Fruit fly (Drosophila melanogaster) whole organism, embryonic: ENCODE measurements around the gene Pif1.

Experiments
- Aef1 ChIP-seq: fragments of 200-800 bp; sonication (Bioruptor generic); IDR thresholded peaks from 3 replicates; pipeline ENCODE4 v1.3.6; 2022; ENCODE audit warnings: missing biosample characterization, missing genetic modification characterization
- Antp ChIP-seq: fragments of 200-800 bp; sonication (Bioruptor generic); optimal IDR thresholded peaks from 3 replicates; lab custom pipeline; 2016; ENCODE audit warnings: missing biosample characterization, missing genetic modification characterization
- CG11456 ChIP-seq: fragments of 200-800 bp; sonication (Bioruptor generic); IDR thresholded peaks from 3 replicates; pipeline ENCODE4 v1.3.6; 2022; ENCODE audit warnings: missing biosample characterization, missing genetic modification characterization
- CG11504 ChIP-seq: fragments of 200-800 bp; sonication (Bioruptor generic); optimal IDR thresholded peaks from 3 replicates; lab custom pipeline; 2019; ENCODE audit warnings: missing biosample characterization, mild to moderate bottlenecking, missing genetic modification characterization, moderate library complexity
- CG11695 ChIP-seq: fragments of 200-800 bp; sonication (Bioruptor generic); IDR thresholded peaks from 3 replicates; pipeline ENCODE4 v1.3.6; 2022; ENCODE audit warnings: missing biosample characterization, missing genetic modification characterization
- CG11696 ChIP-seq: fragments of 200-800 bp; sonication (Bioruptor generic); IDR thresholded peaks from 2 replicates; pipeline ENCODE4 v1.3.6; 2022; ENCODE audit warnings: missing biosample characterization, missing genetic modification characterization
- CG12104 ChIP-seq: fragments of 200-800 bp; sonication (Bioruptor generic); optimal IDR thresholded peaks from 3 replicates; lab custom pipeline; 2016; ENCODE audit warnings: missing biosample characterization, missing genetic modification characterization
- CG12391 ChIP-seq: fragments of 200-800 bp; sonication (Bioruptor generic); optimal IDR thresholded peaks from 3 replicates; lab custom pipeline; 2018; ENCODE audit warnings: missing biosample characterization, mild to moderate bottlenecking, missing genetic modification characterization, moderate library complexity
- CG16813 ChIP-seq: fragments of 200-800 bp; sonication (Bioruptor generic); IDR thresholded peaks from 3 replicates; pipeline ENCODE4 v1.3.6; 2022; ENCODE audit warnings: missing biosample characterization, missing genetic modification characterization; ENCODE audit not compliant: partially characterized antibody
- CG18764 ChIP-seq: fragments of 200-800 bp; sonication (Bioruptor generic); optimal IDR thresholded peaks from 3 replicates; lab custom pipeline; 2016; ENCODE audit warnings: missing biosample characterization, missing genetic modification characterization
- CG32532 ChIP-seq: fragments of 200-800 bp; sonication (Bioruptor generic); IDR thresholded peaks from 2 replicates; pipeline ENCODE4 v1.3.6; 2022; ENCODE audit warnings: missing biosample characterization, missing genetic modification characterization
- CG3407 ChIP-seq: fragments of 200-800 bp; sonication (Bioruptor generic); optimal IDR thresholded peaks from 2 replicates; lab custom pipeline; 2018; ENCODE audit warnings: missing biosample characterization, mild to moderate bottlenecking, missing genetic modification characterization
- CG6272 ChIP-seq: fragments of 200-800 bp; sonication (Bioruptor generic); IDR thresholded peaks from 2 replicates; pipeline ENCODE4 v1.3.6; 2022; ENCODE audit warnings: missing biosample characterization, missing genetic modification characterization
- CG6854 ChIP-seq: fragments of 200-800 bp; sonication (Bioruptor generic); optimal IDR thresholded peaks from 3 replicates; lab custom pipeline; 2017; ENCODE audit warnings: missing biosample characterization, mild to moderate bottlenecking, missing genetic modification characterization
- CHES-1-like ChIP-seq: fragments of 200-800 bp; sonication (Bioruptor generic); optimal IDR thresholded peaks from 2 replicates; lab custom pipeline; 2016; ENCODE audit warnings: missing biosample characterization, missing genetic modification characterization
- CTCF ChIP-seq: fragments of 200-800 bp; sonication (Bioruptor generic); optimal IDR thresholded peaks from 2 replicates; lab custom pipeline; 2017; ENCODE audit warnings: missing biosample characterization, mild to moderate bottlenecking, missing genetic modification characterization, moderate library complexity
- CrebB ChIP-seq: fragments of 200-800 bp; sonication (Bioruptor generic); optimal IDR thresholded peaks from 3 replicates; lab custom pipeline; 2018; ENCODE audit warnings: missing biosample characterization, mild to moderate bottlenecking, missing genetic modification characterization
- Dbx ChIP-seq: fragments of 200-800 bp; sonication (Bioruptor generic); IDR thresholded peaks from 3 replicates; pipeline ENCODE4 v1.3.6; 2022; ENCODE audit warnings: missing biosample characterization, missing genetic modification characterization
- Drgx ChIP-seq: fragments of 200-800 bp; sonication (Bioruptor generic); IDR thresholded peaks from 2 replicates; pipeline ENCODE4 v1.3.6; 2022; ENCODE audit warnings: missing biosample characterization, missing genetic modification characterization
- E2f2 ChIP-seq: fragments of 200-800 bp; sonication (Bioruptor generic); IDR thresholded peaks from 2 replicates; pipeline ENCODE4 v1.3.6; 2022; ENCODE audit warnings: missing biosample characterization, missing genetic modification characterization
- Ets97D ChIP-seq: fragments of 200-800 bp; sonication (Bioruptor generic); optimal IDR thresholded peaks from 3 replicates; lab custom pipeline; 2016; ENCODE audit warnings: missing biosample characterization, missing genetic modification characterization
- Med ChIP-seq: fragments of 200-800 bp; sonication (Bioruptor generic); peaks from one replicate; lab custom pipeline; 2016; ENCODE audit warnings: missing biosample characterization, missing genetic modification characterization, mild to moderate bottlenecking, inconsistent platforms, moderate library complexity
- Myb ChIP-seq: fragments of 200-800 bp; sonication (Bioruptor generic); optimal IDR thresholded peaks from 2 replicates; lab custom pipeline; 2016; ENCODE audit warnings: missing biosample characterization, missing genetic modification characterization
- Nf-YA ChIP-seq: fragments of 200-800 bp; sonication (Bioruptor generic); IDR thresholded peaks from 2 replicates; pipeline ENCODE4 v1.3.6; 2022; ENCODE audit warnings: missing biosample characterization, missing genetic modification characterization
- NfI ChIP-seq: fragments of 200-800 bp; sonication (Bioruptor generic); optimal IDR thresholded peaks from 3 replicates; lab custom pipeline; 2018; ENCODE audit warnings: missing biosample characterization, mild to moderate bottlenecking, missing genetic modification characterization, moderate library complexity
- Rfx ChIP-seq: fragments of 200-800 bp; sonication (Bioruptor generic); IDR thresholded peaks from 2 replicates; pipeline ENCODE4 v1.3.6; 2022; ENCODE audit warnings: missing biosample characterization, missing genetic modification characterization
- bsh ChIP-seq, 2 experiments: fragments of 200-800 bp; sonication (Bioruptor generic); optimal IDR thresholded peaks; 2 replicates each; lab custom pipeline; 2017 to 2018; ENCODE audit warnings: mild to moderate bottlenecking in 2 of 2, missing biosample characterization in 2 of 2, missing genetic modification characterization in 2 of 2, moderate library complexity in 1 of 2
- crc ChIP-seq: fragments of 200-800 bp; sonication (Bioruptor generic); optimal IDR thresholded peaks from 2 replicates; lab custom pipeline; 2016; ENCODE audit warnings: missing biosample characterization, missing genetic modification characterization
- fd102C ChIP-seq: fragments of 200-800 bp; sonication (Bioruptor generic); optimal IDR thresholded peaks from 2 replicates; lab custom pipeline; 2018; ENCODE audit warnings: missing biosample characterization, mild to moderate bottlenecking, missing genetic modification characterization, moderate library complexity
- gce ChIP-seq: fragments of 200-800 bp; sonication (Bioruptor generic); IDR thresholded peaks from 3 replicates; pipeline ENCODE4 v1.3.6; 2022; ENCODE audit warnings: missing biosample characterization, missing genetic modification characterization
- gcm2 ChIP-seq: fragments of 200-800 bp; sonication (Bioruptor generic); optimal IDR thresholded peaks from 2 replicates; lab custom pipeline; 2016; ENCODE audit warnings: missing biosample characterization, missing genetic modification characterization
- gem ChIP-seq: fragments of 200-800 bp; sonication (Bioruptor generic); optimal IDR thresholded peaks from 2 replicates; lab custom pipeline; 2019; ENCODE audit warnings: missing biosample characterization, mild to moderate bottlenecking, missing genetic modification characterization, moderate library complexity
- h ChIP-seq: fragments of >200 bp; optimal IDR thresholded peaks from 2 replicates; lab custom pipeline; 2017
- lilli ChIP-seq: fragments of 200-800 bp; sonication (Bioruptor generic); optimal IDR thresholded peaks from 3 replicates; lab custom pipeline; 2016; ENCODE audit warnings: missing biosample characterization, missing genetic modification characterization
- lola ChIP-seq, 3 experiments: fragments of >200 bp in 2 of 3; fragments of 200-800 bp in 1 of 3; sonication (Bioruptor generic) in 1 of 3; optimal IDR thresholded peaks; 2 replicates each; lab custom pipeline; 2017 to 2019; ENCODE audit warnings: missing biosample characterization in 3 of 3, missing genetic modification characterization in 3 of 3, mild to moderate bottlenecking in 1 of 3, moderate library complexity in 1 of 3
- mam ChIP-seq: fragments of 200-800 bp; sonication (Bioruptor generic); optimal IDR thresholded peaks from 3 replicates; lab custom pipeline; 2016; ENCODE audit warnings: missing biosample characterization, missing genetic modification characterization
- nerfin-1 ChIP-seq: fragments of 200-800 bp; sonication (Bioruptor generic); optimal IDR thresholded peaks from 3 replicates; lab custom pipeline; 2019; ENCODE audit warnings: missing biosample characterization, mild to moderate bottlenecking, missing genetic modification characterization, moderate library complexity
- pho ChIP-seq: fragments of 200-800 bp; sonication (Bioruptor generic); optimal IDR thresholded peaks from 2 replicates; lab custom pipeline; 2016; ENCODE audit warnings: missing biosample characterization, missing genetic modification characterization
- run ChIP-seq: fragments of 200-800 bp; sonication (Bioruptor generic); optimal IDR thresholded peaks from 3 replicates; lab custom pipeline; 2018; ENCODE audit warnings: missing biosample characterization, mild to moderate bottlenecking, missing genetic modification characterization
- sens ChIP-seq: fragments of 200-800 bp; sonication (Bioruptor generic); peaks from one replicate; lab custom pipeline; 2016; ENCODE audit warnings: missing biosample characterization, missing genetic modification characterization
- slbo ChIP-seq: fragments of 200-800 bp; sonication (Bioruptor generic); IDR thresholded peaks from 2 replicates; pipeline ENCODE4 v1.3.6; 2022; ENCODE audit warnings: missing biosample characterization, missing genetic modification characterization
- stwl ChIP-seq: fragments of 200-800 bp; sonication (Bioruptor generic); optimal IDR thresholded peaks from 3 replicates; lab custom pipeline; 2018; ENCODE audit warnings: missing biosample characterization, mild to moderate bottlenecking, missing genetic modification characterization, moderate library complexity
- trem ChIP-seq: fragments of 200-800 bp; optimal IDR thresholded peaks from 3 replicates; lab custom pipeline; 2019; ENCODE audit warnings: missing biosample characterization, mild to moderate bottlenecking, missing genetic modification characterization, moderate library complexity
- vfl ChIP-seq: fragments of 200-800 bp; sonication (Bioruptor generic); optimal IDR thresholded peaks from 2 replicates; lab custom pipeline; 2016; ENCODE audit warnings: missing biosample characterization, missing genetic modification characterization

The Pif1 gene

DNA sequence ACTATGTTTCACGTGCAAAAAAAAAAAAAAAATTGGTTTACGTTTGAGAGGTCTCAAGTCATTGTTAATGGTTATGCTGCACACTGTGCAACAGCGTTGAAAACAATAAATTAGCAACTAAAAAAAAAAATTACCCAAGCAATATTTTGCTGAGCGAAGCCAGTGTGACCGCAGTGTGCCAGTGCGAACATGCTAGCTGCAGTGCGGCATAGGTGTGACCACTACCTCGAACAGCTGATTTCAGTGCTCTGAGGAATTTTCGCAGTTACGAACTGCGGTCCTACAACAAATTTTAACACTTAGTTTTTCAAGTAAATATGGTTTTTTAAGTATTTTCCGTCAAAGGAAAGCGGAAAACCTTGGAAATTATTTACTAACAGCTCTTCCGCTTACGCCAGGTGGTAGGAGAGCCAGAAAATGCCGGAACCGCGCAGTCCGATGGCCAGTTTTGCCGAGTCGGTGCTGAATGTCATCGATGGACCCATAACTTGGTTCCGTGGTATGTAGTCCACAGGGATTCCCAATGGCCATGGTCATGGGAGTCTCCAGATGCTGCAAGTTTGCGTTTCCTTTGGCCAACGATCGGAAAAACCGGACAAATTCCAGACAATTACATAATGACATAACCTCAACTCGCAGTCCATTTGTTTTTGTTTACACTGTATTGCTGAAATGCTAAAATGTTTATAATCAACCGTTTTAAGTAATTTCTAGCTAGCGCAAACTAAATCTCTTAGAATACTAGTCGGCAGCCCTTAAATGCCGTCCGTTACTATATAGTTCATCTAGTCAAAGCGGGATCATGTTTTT lies 3.7 kb downstream of the Pif1 start, which contains the start of the genes msl-2 and ND-PDSW (continued):
- TF ChIP-seq CG6272 (GFP tag; lab: Robert Waterston, UW) (no peak), bsh (GFP tag; optimal IDR thresholded peaks at IDR 0.05; lab: Kevin White, UChicago) (no peak), run (tag; lab: Kevin White, UChicago) (no peak), CG12391 (peak; percentile 12), E2f2 (GFP tag; lab: Robert Waterston, UW) (0 out of 2 replicates have a peak, but pooled peaks have one; percentile 8), h (lab: Kevin White, UChicago) (no peak), trem (tag; lab: Kevin White, UChicago) (peak; percentile 23), pho (peak; percentile 6), stwl (tag; lab: Kevin White, UChicago) (peak; percentile 41), CG11504 (tag; lab: Kevin White, UChicago) (no peak), CG12104 (GFP tag; lab: Kevin White, UChicago) (no peak), gem (tag; lab: Kevin White, UChicago) (no peak), lola (GFP tag; optimal IDR thresholded peaks at IDR 0.05; lab: Kevin White, UChicago) (no peak)

DNA sequence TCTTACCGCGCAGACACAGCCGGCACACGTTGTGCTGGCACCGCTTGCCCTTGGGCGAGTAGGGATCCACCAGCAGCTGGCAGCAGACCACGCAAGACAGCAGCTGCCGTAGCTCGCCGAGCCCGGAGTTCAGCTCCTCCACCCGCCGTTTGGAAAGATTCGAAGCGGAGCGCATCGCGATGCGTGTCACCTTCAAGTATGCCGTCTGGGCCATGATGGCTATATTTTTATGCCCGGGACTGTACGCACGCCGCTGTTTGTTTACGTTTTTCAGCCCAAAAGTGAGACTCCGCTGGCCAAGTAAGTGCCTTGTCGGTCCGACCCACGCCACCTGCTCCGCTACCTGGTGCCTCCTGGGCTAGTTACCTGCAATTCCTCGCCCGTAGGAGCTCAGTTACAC lies 4.4 kb downstream of the Pif1 start:
- no peak for TF ChIP-seq lilli (GFP tag; lab: Kevin White, UChicago)
- TF ChIP-seq CTCF (GFP tag; lab: Kevin White, UChicago), result no peak
- peak; percentile 24 for TF ChIP-seq sens
- no peak for TF ChIP-seq CG18764 (GFP tag; lab: Kevin White, UChicago)
- TF ChIP-seq crc, result no peak
- TF ChIP-seq CG11456, result no peak
- 0 out of 2 replicates have a peak, but pooled peaks have one; percentile 16 for TF ChIP-seq Drgx (GFP tag; lab: Robert Waterston, UW)
- no peak for TF ChIP-seq Dbx (GFP tag; lab: Robert Waterston, UW)
- peak; percentile 51 for TF ChIP-seq Med (GFP tag; lab: Kevin White, UChicago)
- peak; percentile 45; the same call in 2 of the 3 replicates for TF ChIP-seq CG11695
- no peak for TF ChIP-seq CG32532 (GFP tag; lab: Robert Waterston, UW)
- no peak for TF ChIP-seq CG6854 (GFP tag; lab: Kevin White, UChicago)
- TF ChIP-seq vfl (GFP tag; lab: Kevin White, UChicago), result no peak
- TF ChIP-seq fd102C (GFP tag; lab: Kevin White, UChicago), result no peak
- TF ChIP-seq CG16813, result no peak
- no peak for TF ChIP-seq Antp (GFP tag; lab: Kevin White, UChicago)
- no peak for TF ChIP-seq Aef1 (GFP tag; lab: Robert Waterston, UW)
- 0 out of 2 replicates have a peak, but pooled peaks have one; percentile 18 for TF ChIP-seq slbo (GFP tag; lab: Robert Waterston, UW)
- TF ChIP-seq CrebB (tag; lab: Kevin White, UChicago), result no peak
- 0 out of 2 replicates have a peak, but pooled peaks have one; percentile 11 for TF ChIP-seq Nf-YA (GFP tag; lab: Robert Waterston, UW)
- TF ChIP-seq CHES-1-like (GFP tag; lab: Kevin White, UChicago), result no peak
- TF ChIP-seq CG11696 (GFP tag; lab: Robert Waterston, UW), result peak; percentile 76
- TF ChIP-seq bsh (GFP tag; optimal IDR thresholded peaks at IDR 0.05; lab: Kevin White, UChicago), result no peak
- no peak for TF ChIP-seq gce (GFP tag; lab: Robert Waterston, UW)
- no peak for TF ChIP-seq nerfin-1 (tag; lab: Kevin White, UChicago)
- 0 out of 2 replicates have a peak, but pooled peaks have one; percentile 20 for TF ChIP-seq Rfx
- TF ChIP-seq CG3407 (GFP tag; lab: Kevin White, UChicago), result no peak
- no peak for TF ChIP-seq mam (GFP tag; lab: Kevin White, UChicago)
- TF ChIP-seq NfI, result no peak
- no peak for TF ChIP-seq gcm2 (GFP tag; lab: Kevin White, UChicago)
- no peak for TF ChIP-seq Ets97D (GFP tag; lab: Kevin White, UChicago)
- TF ChIP-seq Myb, result no peak
